Fruit fly (Drosophila melanogaster) S2 (cell line): ENCODE results near the gene CG14818.

Experiments used
- CG8478 ChIP-seq: fragments of >200 bp; optimal IDR thresholded peaks from 2 replicates; lab custom pipeline; 2018
- CTCF ChIP-seq, 2 experiments: fragments of >200 bp; optimal IDR thresholded peaks; 2 replicates each; lab custom pipeline; 2018

- TF ChIP-seq CTCF (optimal IDR thresholded peaks at IDR 0.05; lab: Kevin White, UChicago), result no peak
- TF ChIP-seq CG8478 (lab: Kevin White, UChicago), result no peak
These were observed 14.0 kb upstream of the CG14818 start for dm6 chrX:1893532-1893931.
